Worm (Caenorhabditis elegans) whole organism, late embryonic: ENCODE measurements around the gene C49C8.1.

Source experiments
- C08G9.2 ChIP-seq: sonication (generic microtip); optimal IDR thresholded peaks from 2 replicates; lab custom pipeline; 2016; ENCODE audit warnings: mild to moderate bottlenecking, missing genetic modification characterization, moderate library complexity, missing compliant biosample characterization
- C38D4.7 ChIP-seq: fragments of 200-800 bp; sonication (Bioruptor generic); optimal IDR thresholded peaks from 2 replicates; lab custom pipeline; 2018; ENCODE audit warnings: mild to moderate bottlenecking, missing genetic modification characterization, moderate library complexity, missing compliant biosample characterization
- F13H6.1 ChIP-seq: sonication (generic microtip); optimal IDR thresholded peaks from 2 replicates; lab custom pipeline; 2016; ENCODE audit warnings: missing genetic modification characterization, missing compliant biosample characterization
- K02D7.2 ChIP-seq: sonication (generic microtip); optimal IDR thresholded peaks from 2 replicates; lab custom pipeline; 2017; ENCODE audit warnings: mild to moderate bottlenecking, missing genetic modification characterization, missing compliant biosample characterization
- K09A11.1 ChIP-seq: sonication (generic microtip); optimal IDR thresholded peaks from 2 replicates; lab custom pipeline; 2017; ENCODE audit warnings: antibody characterized with exemption, mild to moderate bottlenecking, missing genetic modification characterization, missing compliant biosample characterization; ENCODE audit not compliant: insufficient read depth
- T23F11.4 ChIP-seq: fragments of 200-800 bp; sonication (Bioruptor generic); optimal IDR thresholded peaks from 2 replicates; lab custom pipeline; 2018; ENCODE audit warnings: mild to moderate bottlenecking, missing genetic modification characterization, missing compliant biosample characterization
- ahr-1 ChIP-seq: sonication (generic microtip); optimal IDR thresholded peaks from 2 replicates; lab custom pipeline; 2016; ENCODE audit warnings: missing genetic modification characterization, missing compliant biosample characterization
- ceh-14 ChIP-seq: sonication (generic microtip); optimal IDR thresholded peaks from 2 replicates; lab custom pipeline; 2016; ENCODE audit warnings: missing genotype, missing genetic modification characterization, missing compliant biosample characterization
- ceh-18 ChIP-seq: sonication (generic microtip); optimal IDR thresholded peaks from 2 replicates; lab custom pipeline; 2016; ENCODE audit warnings: missing genetic modification characterization, missing compliant biosample characterization
- ceh-22 ChIP-seq: sonication (generic microtip); optimal IDR thresholded peaks from 2 replicates; lab custom pipeline; 2017; ENCODE audit warnings: missing biosample characterization, missing genetic modification characterization
- ceh-30 ChIP-seq: fragments of 150-350 bp; optimal IDR thresholded peaks from 2 replicates; lab custom pipeline; 2014; ENCODE audit warnings: missing biosample characterization, missing genetic modification characterization
- ceh-45 ChIP-seq: fragments of 200-800 bp; sonication (Bioruptor generic); IDR thresholded peaks from 2 replicates; pipeline ENCODE4 v1.3.6; 2022; ENCODE audit warnings: missing genetic modification reagents, missing genetic modification characterization, missing compliant biosample characterization
- ceh-6 ChIP-seq: fragments of 200-800 bp; sonication (Bioruptor generic); optimal IDR thresholded peaks from 2 replicates; lab custom pipeline; 2018; ENCODE audit warnings: mild to moderate bottlenecking, missing genetic modification characterization, missing compliant biosample characterization
- ceh-9 ChIP-seq: sonication (generic microtip); optimal IDR thresholded peaks from 2 replicates; lab custom pipeline; 2016; ENCODE audit warnings: mild to moderate bottlenecking, missing genetic modification characterization, inconsistent platforms, missing compliant biosample characterization
- dmd-4 ChIP-seq: sonication (generic microtip); optimal IDR thresholded peaks from 2 replicates; lab custom pipeline; 2016; ENCODE audit warnings: borderline replicate concordance, missing genetic modification characterization, missing compliant biosample characterization
- dve-1 ChIP-seq: sonication (generic microtip); optimal IDR thresholded peaks from 2 replicates; lab custom pipeline; 2017; ENCODE audit warnings: antibody characterized with exemption, mild to moderate bottlenecking, missing genetic modification characterization, missing compliant biosample characterization
- elt-2 ChIP-seq: sonication (generic microtip); optimal IDR thresholded peaks from 2 replicates; lab custom pipeline; 2016; ENCODE audit warnings: missing genetic modification reagents, missing genetic modification characterization, missing compliant biosample characterization
- fax-1 ChIP-seq: sonication (generic microtip); optimal IDR thresholded peaks from 2 replicates; lab custom pipeline; 2016; ENCODE audit warnings: missing genotype, missing genetic modification characterization, missing compliant biosample characterization
- gmeb-2 ChIP-seq: sonication (generic microtip); optimal IDR thresholded peaks from 2 replicates; lab custom pipeline; 2016; ENCODE audit warnings: missing genetic modification characterization, inconsistent platforms, missing compliant biosample characterization
- hlh-13 ChIP-seq: fragments of 200-800 bp; sonication (Bioruptor generic); optimal IDR thresholded peaks from 2 replicates; lab custom pipeline; 2018; ENCODE audit warnings: mild to moderate bottlenecking, missing genetic modification characterization, missing compliant biosample characterization
- hlh-15 ChIP-seq: sonication (generic microtip); optimal IDR thresholded peaks from 2 replicates; lab custom pipeline; 2016; ENCODE audit warnings: missing genetic modification characterization, missing compliant biosample characterization
- hlh-6 ChIP-seq: sonication (generic microtip); optimal IDR thresholded peaks from 2 replicates; lab custom pipeline; 2016; ENCODE audit warnings: missing genotype, missing genetic modification characterization, missing compliant biosample characterization
- lim-6 ChIP-seq: sonication (generic microtip); optimal IDR thresholded peaks from 2 replicates; lab custom pipeline; 2016; ENCODE audit warnings: missing genetic modification characterization, missing compliant biosample characterization
- nfya-1 ChIP-seq: sonication (generic microtip); optimal IDR thresholded peaks from 2 replicates; lab custom pipeline; 2017; ENCODE audit warnings: missing genetic modification characterization, mild to moderate bottlenecking, missing compliant biosample characterization, antibody characterized with exemption, moderate library complexity
- nhr-11 ChIP-seq: fragments of 150-350 bp; optimal IDR thresholded peaks from 2 replicates; lab custom pipeline; 2014; ENCODE audit warnings: missing biosample characterization, missing genetic modification characterization
- nhr-232 ChIP-seq: sonication (generic microtip); optimal IDR thresholded peaks from 2 replicates; lab custom pipeline; 2016; ENCODE audit warnings: missing genetic modification characterization, missing compliant biosample characterization
- odd-2 ChIP-seq: sonication (generic microtip); optimal IDR thresholded peaks from 2 replicates; lab custom pipeline; 2017; ENCODE audit warnings: antibody characterized with exemption, mild to moderate bottlenecking, missing genetic modification characterization, missing compliant biosample characterization
- pag-3 ChIP-seq: sonication (generic microtip); optimal IDR thresholded peaks from 2 replicates; lab custom pipeline; 2016; ENCODE audit warnings: missing compliant biosample characterization, missing genetic modification characterization, borderline replicate concordance
- pax-1 ChIP-seq: fragments of 150-350 bp; optimal IDR thresholded peaks from 2 replicates; lab custom pipeline; 2014; ENCODE audit warnings: missing biosample characterization, missing genetic modification characterization
- rnt-1 ChIP-seq: sonication (generic microtip); optimal IDR thresholded peaks from 2 replicates; lab custom pipeline; 2016; ENCODE audit warnings: missing genetic modification characterization, missing compliant biosample characterization
- syd-9 ChIP-seq: sonication (generic microtip); optimal IDR thresholded peaks from 2 replicates; lab custom pipeline; 2016; ENCODE audit warnings: mild to moderate bottlenecking, missing genetic modification characterization, moderate library complexity, missing compliant biosample characterization
- tbx-2 ChIP-seq: sonication (generic microtip); optimal IDR thresholded peaks from 2 replicates; lab custom pipeline; 2016; ENCODE audit warnings: missing genetic modification characterization, missing compliant biosample characterization
- tbx-7 ChIP-seq: sonication (generic microtip); optimal IDR thresholded peaks from 2 replicates; lab custom pipeline; 2016; ENCODE audit warnings: missing genotype, missing genetic modification characterization, missing compliant biosample characterization
- unc-86 ChIP-seq: sonication (generic microtip); optimal IDR thresholded peaks from 2 replicates; lab custom pipeline; 2016; ENCODE audit warnings: missing genetic modification characterization, missing compliant biosample characterization

The C49C8.1 gene

ce11 chrIV:8638761-8639160 lies 15.6 kb upstream of the C49C8.1 start, which contains the start of gene F42A9.9:
F42A9.9 (minus strand) TSS chrIV:8638861.
- TF ChIP-seq K09A11.1 = no peak
- no peak for TF ChIP-seq T23F11.4
- no peak for TF ChIP-seq tbx-2 (tag; lab: Kevin White, UChicago)
- TF ChIP-seq nfya-1 (tag; lab: Kevin White, UChicago) = no peak
- no peak for TF ChIP-seq rnt-1
- TF ChIP-seq ceh-22 = no peak

- TF ChIP-seq unc-86 (tag; lab: Kevin White, UChicago) (no peak), tbx-2 (tag; lab: Kevin White, UChicago) (no peak), dmd-4 (tag; lab: Kevin White, UChicago) (no peak)
Measured at ce11 chrIV:8644432-8644831, 9.9 kb upstream of the C49C8.1 start, which contains the start of gene C49C8.3. C49C8.3 (plus strand) TSS chrIV:8644732.

ce11 chrIV:8648502-8648901 lies 5.9 kb upstream of the C49C8.1 start, which contains the start of gene cyp-33E1:
cyp-33E1 (minus strand) TSS chrIV:8648602.
- TF ChIP-seq syd-9 (tag; lab: Kevin White, UChicago) = no peak
- TF ChIP-seq gmeb-2 (tag; lab: Kevin White, UChicago) = no peak
- no peak for TF ChIP-seq C08G9.2 (tag; lab: Kevin White, UChicago)
- no peak for TF ChIP-seq tbx-7 (tag; lab: Kevin White, UChicago)
- no peak for TF ChIP-seq unc-86 (tag; lab: Kevin White, UChicago)
- no peak for TF ChIP-seq hlh-15 (tag; lab: Kevin White, UChicago)
- TF ChIP-seq ceh-6 (GFP tag; lab: Kevin White, UChicago) = no peak
- no peak for TF ChIP-seq ceh-14
- TF ChIP-seq C38D4.7 (GFP tag; lab: Kevin White, UChicago) = no peak
- TF ChIP-seq F13H6.1 (tag; lab: Kevin White, UChicago) = no peak
- TF ChIP-seq hlh-13 (GFP tag; lab: Kevin White, UChicago) = no peak
- no peak for TF ChIP-seq ceh-9 (tag; lab: Kevin White, UChicago)
- TF ChIP-seq nhr-232 (tag; lab: Kevin White, UChicago) = no peak
- TF ChIP-seq tbx-2 (tag; lab: Kevin White, UChicago) = no peak
- TF ChIP-seq pag-3 (tag; lab: Kevin White, UChicago) = no peak
- no peak for TF ChIP-seq pax-1 (tag; lab: Kevin White, UChicago)
- TF ChIP-seq fax-1 = no peak
- no peak for TF ChIP-seq lim-6 (tag; lab: Kevin White, UChicago)

ce11 chrIV:8650696-8651095 lies 3.7 kb upstream of the C49C8.1 start, which contains the start of gene C49C8.2:
C49C8.2 (plus strand) TSS chrIV:8651088.
- TF ChIP-seq T23F11.4 (no peak), dmd-4 (tag; lab: Kevin White, UChicago) (no peak)
- TF ChIP-seq, all 69 proteins: peak for 0

ce11 chrIV:8651835-8652234 lies 2.5 kb upstream of the C49C8.1 start, which contains the start of gene C49C8.8:
C49C8.8 (plus strand) TSS chrIV:8652135.
- TF ChIP-seq unc-86 (tag; lab: Kevin White, UChicago) (no peak), hlh-6 (tag; lab: Kevin White, UChicago) (no peak), odd-2 (tag; lab: Kevin White, UChicago) (no peak), ceh-30 (tag; lab: Kevin White, UChicago) (no peak), hlh-13 (GFP tag; lab: Kevin White, UChicago) (no peak), nhr-11 (tag; lab: Kevin White, UChicago) (no peak), ahr-1 (no peak), ceh-45 (no peak), ceh-6 (GFP tag; lab: Kevin White, UChicago) (no peak)

ce11 chrIV:8653592-8653991 lies 786 bp upstream of the C49C8.1 start, which contains the start of gene C49C8.5:
C49C8.5 (minus strand) TSS chrIV:8653664.
- TF ChIP-seq odd-2 (tag; lab: Kevin White, UChicago) = no peak
- TF ChIP-seq K02D7.2 (tag; lab: Kevin White, UChicago) = no peak
- no peak for TF ChIP-seq ceh-45
- no peak for TF ChIP-seq ceh-18 (tag; lab: Kevin White, UChicago)
- TF ChIP-seq pag-3 (tag; lab: Kevin White, UChicago) = no peak
- TF ChIP-seq ceh-30 (tag; lab: Kevin White, UChicago) = no peak
- no peak for TF ChIP-seq dve-1 (tag; lab: Kevin White, UChicago)
- TF ChIP-seq ceh-6 (GFP tag; lab: Kevin White, UChicago) = no peak
- TF ChIP-seq ceh-14 = no peak
- TF ChIP-seq elt-2 (tag; lab: Kevin White, UChicago) = no peak
- no peak for TF ChIP-seq nfya-1 (tag; lab: Kevin White, UChicago)
- no peak for TF ChIP-seq hlh-13 (GFP tag; lab: Kevin White, UChicago)
